Worm (Caenorhabditis elegans): ENCODE results near the gene mab-9.

DNA sequence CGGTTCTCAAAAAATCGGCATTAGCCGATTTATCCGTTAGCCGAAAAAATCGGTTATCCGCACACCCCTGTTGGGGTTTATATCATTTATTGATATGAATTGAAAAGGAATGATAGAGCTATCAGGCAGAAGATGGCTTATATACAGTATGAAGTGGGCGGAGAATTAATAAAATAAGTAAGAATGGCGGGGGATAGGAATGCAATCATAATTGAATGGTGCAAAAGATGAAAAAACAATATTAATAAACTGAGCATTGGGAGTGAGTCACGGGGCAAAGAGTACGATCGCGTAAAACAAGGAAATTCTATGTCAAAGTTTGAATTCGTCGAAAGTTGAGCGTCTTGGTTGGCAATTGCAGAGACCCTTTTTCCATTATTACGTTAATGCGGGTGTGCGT lies 21.0 kb downstream of the mab-9 start, which contains the start of gene T27A1.2:
- TF ChIP-seq B0035.1 (tag; optimal IDR thresholded peaks at IDR 0.05) (no peak), egl-18 (GFP tag; IDR thresholded peaks at IDR 0.05) (no peak), ceh-91 (GFP tag; IDR thresholded peaks at IDR 0.05) (no peak), B0336.3 (GFP tag; IDR thresholded peaks at IDR 0.05) (no peak), nfya-1 (tag; optimal IDR thresholded peaks at IDR 0.05; ENCODE audit: borderline replicate concordance, insufficient read depth) (no peak), pha-4 (tag; optimal IDR thresholded peaks at IDR 0.05) (no peak)
